Fruit fly (Drosophila melanogaster) whole organism, embryonic: Measurements from ENCODE around the gene RabX4.
A peak's percentile ranks its signal among the peaks of the same experiment; 100 is the strongest.

Experiments
- Abd-B ChIP-seq: fragments of 200-800 bp; sonication (Bioruptor generic); optimal IDR thresholded peaks from 2 replicates; lab custom pipeline; 2018; ENCODE audit warnings: missing biosample characterization, mild to moderate bottlenecking, missing genetic modification characterization, moderate library complexity
- Atf6 ChIP-seq: fragments of 200-800 bp; sonication (Bioruptor generic); IDR thresholded peaks from 2 replicates; pipeline ENCODE4 v1.3.6; 2022; ENCODE audit warnings: missing biosample characterization, missing genetic modification characterization
- Blimp-1 ChIP-seq: fragments of 200-800 bp; sonication (Bioruptor generic); optimal IDR thresholded peaks from 3 replicates; lab custom pipeline; 2018; ENCODE audit warnings: missing biosample characterization, missing genetic modification characterization, mild to moderate bottlenecking, moderate library complexity, missing genetic modification reagents
- CG11398 ChIP-seq: fragments of 200-800 bp; sonication (Bioruptor generic); optimal IDR thresholded peaks from 2 replicates; lab custom pipeline; 2016; ENCODE audit warnings: missing biosample characterization, missing genetic modification characterization
- CG11560 ChIP-seq: fragments of 200-800 bp; sonication (Bioruptor generic); IDR thresholded peaks from 3 replicates; pipeline ENCODE4 v1.3.6; 2022; ENCODE audit warnings: missing biosample characterization, missing genetic modification characterization
- CG13894 ChIP-seq: fragments of 200-800 bp; sonication (Bioruptor generic); optimal IDR thresholded peaks from 3 replicates; lab custom pipeline; 2018; ENCODE audit warnings: missing biosample characterization, mild to moderate bottlenecking, missing genetic modification characterization, moderate library complexity
- CG2199 ChIP-seq: fragments of 200-800 bp; sonication (Bioruptor generic); IDR thresholded peaks from 3 replicates; pipeline ENCODE4 v1.3.6; 2022; ENCODE audit warnings: missing biosample characterization, missing genetic modification characterization
- CG31224 ChIP-seq: fragments of 200-800 bp; sonication (Bioruptor generic); IDR thresholded peaks from 2 replicates; pipeline ENCODE4 v1.3.6; 2022; ENCODE audit warnings: missing biosample characterization, missing genetic modification characterization
- CG3163 ChIP-seq: fragments of 200-800 bp; sonication (Bioruptor generic); optimal IDR thresholded peaks from 3 replicates; lab custom pipeline; 2016; ENCODE audit warnings: missing biosample characterization, missing genetic modification characterization
- CG33557 ChIP-seq: fragments of 200-800 bp; sonication (Bioruptor generic); optimal IDR thresholded peaks from 2 replicates; lab custom pipeline; 2019; ENCODE audit warnings: missing biosample characterization, mild to moderate bottlenecking, missing genetic modification characterization, moderate library complexity
- CG4282 ChIP-seq: fragments of 200-800 bp; sonication (Bioruptor generic); optimal IDR thresholded peaks from 2 replicates; lab custom pipeline; 2016; ENCODE audit warnings: missing biosample characterization, missing genetic modification characterization
- CG4424 ChIP-seq: fragments of 200-800 bp; sonication (Bioruptor generic); optimal IDR thresholded peaks from 3 replicates; lab custom pipeline; 2016; ENCODE audit warnings: missing biosample characterization, missing genetic modification characterization
- CG8765 ChIP-seq: fragments of 200-800 bp; sonication (Bioruptor generic); IDR thresholded peaks from 2 replicates; pipeline ENCODE4 v1.3.6; 2022; ENCODE audit warnings: missing biosample characterization, missing genetic modification characterization
- CG9609 ChIP-seq: fragments of 200-800 bp; sonication (Bioruptor generic); optimal IDR thresholded peaks from 3 replicates; lab custom pipeline; 2016; ENCODE audit warnings: missing biosample characterization, missing genetic modification characterization
- CrebB ChIP-seq: fragments of 200-800 bp; sonication (Bioruptor generic); optimal IDR thresholded peaks from 3 replicates; lab custom pipeline; 2018; ENCODE audit warnings: missing biosample characterization, mild to moderate bottlenecking, missing genetic modification characterization
- D ChIP-seq, 2 experiments: fragments of 200-800 bp in 1 of 2; fragments of >200 bp in 1 of 2; sonication (Bioruptor generic) in 1 of 2; optimal IDR thresholded peaks; 2 replicates in 1 of 2; 3 replicates in 1 of 2; lab custom pipeline; 2017; ENCODE audit warnings: mild to moderate bottlenecking in 1 of 2, missing biosample characterization in 1 of 2, missing genetic modification characterization in 1 of 2, missing genetic modification reagents in 1 of 2
- Doc3 ChIP-seq: fragments of 200-800 bp; sonication (Bioruptor generic); IDR thresholded peaks from 3 replicates; pipeline ENCODE4 v1.3.6; 2022; ENCODE audit warnings: missing biosample characterization, missing genetic modification characterization; ENCODE audit not compliant: partially characterized antibody
- Gsc ChIP-seq: fragments of 200-800 bp; sonication (Bioruptor generic); IDR thresholded peaks from 2 replicates; pipeline ENCODE4 v1.3.6; 2022; ENCODE audit warnings: missing biosample characterization, missing genetic modification characterization
- HLH3B ChIP-seq: fragments of 200-800 bp; sonication (Bioruptor generic); IDR thresholded peaks from 2 replicates; pipeline ENCODE4 v1.3.6; 2022; ENCODE audit warnings: missing biosample characterization, missing genetic modification characterization
- Hand ChIP-seq: fragments of 200-800 bp; sonication (Bioruptor generic); optimal IDR thresholded peaks from 2 replicates; lab custom pipeline; 2017; ENCODE audit warnings: mild to moderate bottlenecking, missing biosample characterization, missing genetic modification reagents, missing genetic modification characterization
- Hr39 ChIP-seq: fragments of >200 bp; optimal IDR thresholded peaks from 2 replicates; lab custom pipeline; 2017
- Hr51 ChIP-seq, 2 experiments: fragments of 200-800 bp; sonication (Bioruptor generic); optimal IDR thresholded peaks; 2 replicates in 1 of 2; 3 replicates in 1 of 2; lab custom pipeline; 2016 to 2018; ENCODE audit warnings: missing biosample characterization in 2 of 2, missing genetic modification characterization in 2 of 2, mild to moderate bottlenecking in 1 of 2, moderate library complexity in 1 of 2
- Meics ChIP-seq: fragments of 200-800 bp; sonication (Bioruptor generic); optimal IDR thresholded peaks from 2 replicates; lab custom pipeline; 2017; ENCODE audit warnings: missing biosample characterization, mild to moderate bottlenecking, missing genetic modification characterization
- Myb ChIP-seq: fragments of 200-800 bp; sonication (Bioruptor generic); optimal IDR thresholded peaks from 2 replicates; lab custom pipeline; 2016; ENCODE audit warnings: missing biosample characterization, missing genetic modification characterization
- Nf-YA ChIP-seq: fragments of 200-800 bp; sonication (Bioruptor generic); IDR thresholded peaks from 2 replicates; pipeline ENCODE4 v1.3.6; 2022; ENCODE audit warnings: missing biosample characterization, missing genetic modification characterization
- Nf-YC ChIP-seq: fragments of 200-800 bp; optimal IDR thresholded peaks from 3 replicates; lab custom pipeline; 2019; ENCODE audit warnings: missing biosample characterization, mild to moderate bottlenecking, missing genetic modification characterization, moderate library complexity
- Opbp ChIP-seq: fragments of 200-800 bp; sonication (Bioruptor generic); IDR thresholded peaks from 3 replicates; pipeline ENCODE4 v1.3.6; 2022; ENCODE audit warnings: missing biosample characterization, missing genetic modification characterization; ENCODE audit not compliant: partially characterized antibody
- Rfx ChIP-seq: fragments of 200-800 bp; sonication (Bioruptor generic); IDR thresholded peaks from 2 replicates; pipeline ENCODE4 v1.3.6; 2022; ENCODE audit warnings: missing biosample characterization, missing genetic modification characterization
- Ssrp ChIP-seq: fragments of 200-800 bp; sonication (Bioruptor generic); optimal IDR thresholded peaks from 2 replicates; lab custom pipeline; 2018; ENCODE audit warnings: missing biosample characterization, mild to moderate bottlenecking, missing genetic modification characterization, moderate library complexity
- al ChIP-seq: fragments of 200-800 bp; sonication (Bioruptor generic); IDR thresholded peaks from 2 replicates; pipeline ENCODE4 v1.3.6; 2022; ENCODE audit warnings: missing biosample characterization, missing genetic modification characterization
- dm ChIP-seq: fragments of 200-800 bp; sonication (Bioruptor generic); optimal IDR thresholded peaks from 3 replicates; lab custom pipeline; 2016; ENCODE audit warnings: missing biosample characterization, missing genetic modification characterization
- eve ChIP-seq, 2 experiments: fragments of >200 bp; optimal IDR thresholded peaks; 2 replicates each; lab custom pipeline; 2017; ENCODE audit warnings: missing biosample characterization in 2 of 2, missing genetic modification characterization in 2 of 2
- exex ChIP-seq: fragments of 200-800 bp; sonication (Bioruptor generic); optimal IDR thresholded peaks from 4 replicates; lab custom pipeline; 2018; ENCODE audit warnings: missing biosample characterization, mild to moderate bottlenecking, missing genetic modification characterization, moderate library complexity
- fd3F ChIP-seq: fragments of 200-800 bp; sonication (Bioruptor generic); optimal IDR thresholded peaks from 2 replicates; lab custom pipeline; 2018; ENCODE audit warnings: missing biosample characterization, mild to moderate bottlenecking, missing genetic modification characterization, moderate library complexity
- fd96Cb ChIP-seq: fragments of 200-800 bp; sonication (Bioruptor generic); optimal IDR thresholded peaks from 2 replicates; lab custom pipeline; 2018; ENCODE audit warnings: missing biosample characterization, mild to moderate bottlenecking, missing genetic modification characterization, moderate library complexity
- gem ChIP-seq: fragments of 200-800 bp; sonication (Bioruptor generic); optimal IDR thresholded peaks from 2 replicates; lab custom pipeline; 2019; ENCODE audit warnings: missing biosample characterization, mild to moderate bottlenecking, missing genetic modification characterization, moderate library complexity
- grau ChIP-seq: fragments of 200-800 bp; optimal IDR thresholded peaks from 3 replicates; lab custom pipeline; 2019; ENCODE audit warnings: missing biosample characterization, mild to moderate bottlenecking, missing genetic modification characterization, moderate library complexity
- gro ChIP-seq: fragments of 200-800 bp; sonication (Bioruptor generic); optimal IDR thresholded peaks from 2 replicates; lab custom pipeline; 2016; ENCODE audit warnings: missing biosample characterization, missing genetic modification characterization
- gsb ChIP-seq: fragments of 200-800 bp; sonication (Bioruptor generic); IDR thresholded peaks from 2 replicates; pipeline ENCODE4 v1.3.6; 2022; ENCODE audit warnings: missing biosample characterization, missing genetic modification characterization
- hkb ChIP-seq, 2 experiments: fragments of 200-800 bp in 1 of 2; fragments of >200 bp in 1 of 2; sonication (Bioruptor generic) in 1 of 2; IDR thresholded peaks in 1 of 2; optimal IDR thresholded peaks in 1 of 2; 2 replicates each; pipeline versions ENCODE4 v1.3.6 to Lab custom; 2017 to 2022; ENCODE audit warnings: missing biosample characterization in 1 of 2, missing genetic modification characterization in 1 of 2
- maf-S ChIP-seq: fragments of 200-800 bp; sonication (Bioruptor generic); optimal IDR thresholded peaks from 2 replicates; lab custom pipeline; 2016; ENCODE audit warnings: missing biosample characterization, missing genetic modification characterization
- nau ChIP-seq: fragments of 200-800 bp; sonication (Bioruptor generic); optimal IDR thresholded peaks from 3 replicates; lab custom pipeline; 2017; ENCODE audit warnings: missing biosample characterization, mild to moderate bottlenecking, missing genetic modification characterization, missing genetic modification reagents
- nerfin-2 ChIP-seq: fragments of 200-800 bp; sonication (Bioruptor generic); IDR thresholded peaks from 2 replicates; pipeline ENCODE4 v1.3.6; 2022; ENCODE audit warnings: missing biosample characterization, missing genetic modification characterization; ENCODE audit not compliant: partially characterized antibody
- oc ChIP-seq: fragments of 200-800 bp; sonication (Bioruptor generic); optimal IDR thresholded peaks from 2 replicates; lab custom pipeline; 2018; ENCODE audit warnings: missing biosample characterization, mild to moderate bottlenecking, missing genetic modification characterization, moderate library complexity
- pb ChIP-seq: fragments of 200-800 bp; sonication (Bioruptor generic); optimal IDR thresholded peaks from 3 replicates; lab custom pipeline; 2016; ENCODE audit warnings: missing biosample characterization, missing genetic modification characterization
- pita ChIP-seq: fragments of 200-800 bp; sonication (Bioruptor generic); optimal IDR thresholded peaks from 2 replicates; lab custom pipeline; 2017; ENCODE audit warnings: missing biosample characterization, mild to moderate bottlenecking, missing genetic modification characterization
- pum ChIP-seq: fragments of 200-800 bp; sonication (Bioruptor generic); optimal IDR thresholded peaks from 2 replicates; lab custom pipeline; 2016; ENCODE audit warnings: missing biosample characterization, missing genetic modification characterization
- stc ChIP-seq: fragments of 200-800 bp; sonication (Bioruptor generic); IDR thresholded peaks from 2 replicates; pipeline ENCODE4 v1.3.6; 2022; ENCODE audit warnings: missing biosample characterization, missing genetic modification characterization
- twi ChIP-seq: fragments of 200-800 bp; optimal IDR thresholded peaks from 2 replicates; lab custom pipeline; 2019; ENCODE audit warnings: missing biosample characterization, mild to moderate bottlenecking, missing genetic modification characterization, moderate library complexity

The RabX4 gene

dm6 chr3R:24851429-24851828, 23.2 kb upstream of the RabX4 start, which contains the start of gene Nct (continued):
- TF ChIP-seq gro (GFP tag; lab: Kevin White, UChicago) (no peak), Abd-B (no peak), twi (tag; lab: Kevin White, UChicago) (no peak), CG9609 (GFP tag; lab: Kevin White, UChicago) (no peak), Hr39 (lab: Kevin White, UChicago) (no peak), hkb (optimal IDR thresholded peaks at IDR 0.05; lab: Kevin White, UChicago) (no peak), hkb (GFP tag; IDR thresholded peaks at IDR 0.05; lab: Robert Waterston, UW) (no peak), al (GFP tag; lab: Robert Waterston, UW) (no peak), CG13894 (no peak)
- TF ChIP-seq, all 482 proteins: peak for 21

- TF ChIP-seq Meics (GFP tag; lab: Kevin White, UChicago) (peak; percentile 54), Rfx (GFP tag; lab: Robert Waterston, UW) (peak; percentile 93), gsb (GFP tag; lab: Robert Waterston, UW) (no peak; the same call in 1 of the 2 replicates), D (optimal IDR thresholded peaks at IDR 0.05; lab: Kevin White, UChicago) (no peak), D (GFP tag; optimal IDR thresholded peaks at IDR 0.05; lab: Kevin White, UChicago) (no peak), grau (tag; lab: Kevin White, UChicago) (no peak), CG4282 (GFP tag; lab: Kevin White, UChicago) (peak; percentile 71), nau (GFP tag; lab: Kevin White, UChicago) (no peak), fd3F (GFP tag; lab: Kevin White, UChicago) (no peak), CG11398 (GFP tag; lab: Kevin White, UChicago) (peak; percentile 46), CG33557 (no peak), Myb (peak; percentile 95), CG3163 (GFP tag; lab: Kevin White, UChicago) (peak; percentile 59), Gsc (GFP tag; lab: Robert Waterston, UW) (no peak), CG2199 (GFP tag; lab: Robert Waterston, UW) (no peak), pb (peak; percentile 44), oc (tag; lab: Kevin White, UChicago) (no peak), CrebB (tag; lab: Kevin White, UChicago) (peak; percentile 2), maf-S (GFP tag; lab: Kevin White, UChicago) (peak; percentile 84), Nf-YA (GFP tag; lab: Robert Waterston, UW) (no peak), pita (GFP tag; lab: Kevin White, UChicago) (no peak), Nf-YC (tag; lab: Kevin White, UChicago) (no peak), CG11560 (tag; lab: Robert Waterston, UW) (peak; percentile 60; the same call in 2 of the 3 replicates), exex (tag; lab: Kevin White, UChicago) (no peak), fd96Cb (tag; lab: Kevin White, UChicago) (peak; percentile 12), CG8765 (GFP tag; lab: Robert Waterston, UW) (no peak), eve (GFP tag; optimal IDR thresholded peaks at IDR 0.05; lab: Kevin White, UChicago) (no peak), Opbp (GFP tag; lab: Robert Waterston, UW) (peak; percentile 87), Atf6 (GFP tag; lab: Robert Waterston, UW) (peak; percentile 52), CG4424 (GFP tag; lab: Kevin White, UChicago) (peak; percentile 65), pum (GFP tag; lab: Kevin White, UChicago) (peak; percentile 58), Hr51 (GFP tag; optimal IDR thresholded peaks at IDR 0.05; lab: Kevin White, UChicago) (peak in 1 of 2 experiments; percentile 73), Blimp-1 (no peak), CG31224 (GFP tag; lab: Robert Waterston, UW) (peak; percentile 39; the same call in 1 of the 2 replicates), nerfin-2 (GFP tag; lab: Robert Waterston, UW) (0 out of 2 replicates have a peak, but pooled peaks have one; percentile 54), HLH3B (GFP tag; lab: Robert Waterston, UW) (peak; percentile 65), Doc3 (peak; percentile 47; the same call in 1 of the 3 replicates), Ssrp (tag; lab: Kevin White, UChicago) (no peak), stc (GFP tag; lab: Robert Waterston, UW) (no peak), gem (tag; lab: Kevin White, UChicago) (no peak), Hand (GFP tag; lab: Kevin White, UChicago) (no peak), dm (GFP tag; lab: Kevin White, UChicago) (peak; percentile 94)
These were observed 22.2 kb upstream of the RabX4 start, which contains the start of gene CG7006 for dm6 chr3R:24850420-24850819. CG7006 (plus strand) TSS chr3R:24850627.
